Worm (Caenorhabditis elegans): ENCODE measurements around the gene C13A2.5.

- TF ChIP-seq rnt-1 (tag; optimal IDR thresholded peaks at IDR 0.05), result no peak
- no peak for TF ChIP-seq nhr-76 (tag; optimal IDR thresholded peaks at IDR 0.05)
- TF ChIP-seq nhr-28 (tag; optimal IDR thresholded peaks at IDR 0.05), result no peak
- no peak for TF ChIP-seq lin-15B (tag; optimal IDR thresholded peaks at IDR 0.05)
- no peak for TF ChIP-seq nhr-11 (tag; optimal IDR thresholded peaks at IDR 0.05)
These were observed 599 bp upstream of the C13A2.5 start, which contains the start of gene C13A2.10 for ce11 chrV:7274992-7275391.

Data from whole organism, L1 larva.